Worm (Caenorhabditis elegans) whole organism, young adult: Measurements from ENCODE around the gene F02D8.1.
A peak's percentile ranks its signal among the peaks of the same experiment; 100 is the strongest.

Experiments used
- B0261.1 ChIP-seq: sonication (generic microtip); optimal IDR thresholded peaks from 2 replicates; lab custom pipeline; 2016; ENCODE audit warnings: mild to moderate bottlenecking, missing genetic modification characterization, moderate library complexity, missing compliant biosample characterization
- B0336.3 ChIP-seq: fragments of 200-800 bp; sonication (Bioruptor generic); IDR thresholded peaks from 2 replicates; pipeline ENCODE4 v1.3.6; 2022; ENCODE audit warnings: missing genetic modification characterization, missing compliant biosample characterization
- C06A6.2 ChIP-seq: fragments of 200-800 bp; sonication (Bioruptor generic); conservative IDR thresholded peaks from 2 replicates; pipeline ENCODE4 v1.3.6; 2022; ENCODE audit warnings: missing genetic modification characterization, missing compliant biosample characterization
- F10E7.11 ChIP-seq: sonication (generic microtip); optimal IDR thresholded peaks from 2 replicates; lab custom pipeline; 2017; ENCODE audit warnings: mild to moderate bottlenecking, missing genetic modification characterization, moderate library complexity, missing compliant biosample characterization
- F22D6.2 ChIP-seq: sonication (generic microtip); optimal IDR thresholded peaks from 2 replicates; lab custom pipeline; 2016; ENCODE audit warnings: mild to moderate bottlenecking, missing genetic modification characterization, missing compliant biosample characterization
- F33H1.4 ChIP-seq: fragments of 200-800 bp; sonication (Bioruptor generic); IDR thresholded peaks from 2 replicates; pipeline ENCODE4 v1.3.6; 2022; ENCODE audit warnings: missing genetic modification reagents, missing genetic modification characterization, missing compliant biosample characterization
- F39B2.1 ChIP-seq: fragments of 200-800 bp; sonication (Bioruptor generic); IDR thresholded peaks from 2 replicates; pipeline ENCODE4 v1.3.6; 2022; ENCODE audit warnings: missing genetic modification reagents, missing genetic modification characterization, missing compliant biosample characterization
- F49E8.2 ChIP-seq: sonication (generic microtip); optimal IDR thresholded peaks from 3 replicates; lab custom pipeline; 2017; ENCODE audit warnings: missing genetic modification characterization, mild to moderate bottlenecking, missing compliant biosample characterization, antibody characterized with exemption, moderate library complexity; ENCODE audit not compliant: insufficient read depth
- F52B5.7 ChIP-seq: sonication (generic microtip); optimal IDR thresholded peaks from 2 replicates; lab custom pipeline; 2016; ENCODE audit warnings: mild to moderate bottlenecking, missing genetic modification characterization, missing compliant biosample characterization
- K12H6.12 ChIP-seq: fragments of 200-800 bp; sonication (Bioruptor generic); optimal IDR thresholded peaks from 2 replicates; lab custom pipeline; 2018; ENCODE audit warnings: mild to moderate bottlenecking, missing genetic modification characterization, missing compliant biosample characterization
- T07F8.4 ChIP-seq: sonication (generic microtip); optimal IDR thresholded peaks from 2 replicates; lab custom pipeline; 2016; ENCODE audit warnings: mild to moderate bottlenecking, missing genetic modification characterization, moderate library complexity, missing compliant biosample characterization
- T26A5.8 ChIP-seq: sonication (generic microtip); optimal IDR thresholded peaks from 2 replicates; lab custom pipeline; 2016; ENCODE audit warnings: missing genetic modification characterization, missing compliant biosample characterization
- Y53F4B.3 ChIP-seq: fragments of 200-800 bp; sonication (Bioruptor generic); IDR thresholded peaks from 2 replicates; pipeline ENCODE4 v1.3.6; 2022; ENCODE audit warnings: missing genetic modification reagents, missing genetic modification characterization, missing compliant biosample characterization
- Y79H2A.3 ChIP-seq: fragments of 200-800 bp; sonication (Bioruptor generic); conservative IDR thresholded peaks from 2 replicates; pipeline ENCODE4 v1.3.6; 2022; ENCODE audit warnings: missing genetic modification reagents, missing genetic modification characterization, missing compliant biosample characterization
- atf-7 ChIP-seq: sonication (generic microtip); optimal IDR thresholded peaks from 2 replicates; lab custom pipeline; 2017; ENCODE audit warnings: mild to moderate bottlenecking, missing genetic modification characterization, missing compliant biosample characterization
- athp-1 ChIP-seq: sonication (generic microtip); optimal IDR thresholded peaks from 2 replicates; lab custom pipeline; 2017; ENCODE audit warnings: mild to moderate bottlenecking, missing genetic modification characterization, missing compliant biosample characterization
- attf-3 ChIP-seq: fragments of 200-800 bp; sonication (Bioruptor generic); conservative IDR thresholded peaks from 2 replicates; pipeline ENCODE4 v1.3.6; 2022; ENCODE audit warnings: missing genetic modification reagents, missing genetic modification characterization, missing compliant biosample characterization
- attf-5 ChIP-seq: fragments of 200-800 bp; sonication (Bioruptor generic); optimal IDR thresholded peaks from 2 replicates; lab custom pipeline; 2018; ENCODE audit warnings: mild to moderate bottlenecking, missing genetic modification characterization, missing compliant biosample characterization
- attf-6 ChIP-seq: fragments of 200-800 bp; sonication (Bioruptor generic); IDR thresholded peaks from 2 replicates; pipeline ENCODE4 v1.3.6; 2022; ENCODE audit warnings: missing genetic modification reagents, missing genetic modification characterization, missing compliant biosample characterization
- bed-1 ChIP-seq: fragments of 200-800 bp; sonication (Bioruptor generic); IDR thresholded peaks from 2 replicates; pipeline ENCODE4 v1.3.6; 2022; ENCODE audit warnings: missing genetic modification reagents, missing genetic modification characterization, missing compliant biosample characterization
- bed-2 ChIP-seq: fragments of 200-800 bp; sonication (Bioruptor generic); IDR thresholded peaks from 2 replicates; pipeline ENCODE4 v1.3.6; 2022; ENCODE audit warnings: missing genetic modification reagents, missing genetic modification characterization, missing compliant biosample characterization
- ccch-3 ChIP-seq: fragments of 200-800 bp; sonication (Bioruptor generic); optimal IDR thresholded peaks from 2 replicates; lab custom pipeline; 2018; ENCODE audit warnings: mild to moderate bottlenecking, missing genetic modification characterization, missing compliant biosample characterization
- cebp-1 ChIP-seq, 2 experiments: fragments of 200-800 bp in 1 of 2; sonication (Bioruptor generic) in 1 of 2; sonication (generic microtip) in 1 of 2; IDR thresholded peaks in 1 of 2; optimal IDR thresholded peaks in 1 of 2; 2 replicates each; pipeline versions ENCODE4 v1.3.6 to Lab custom; 2017 to 2022; ENCODE audit warnings: missing compliant biosample characterization in 2 of 2, missing genetic modification characterization in 2 of 2, mild to moderate bottlenecking in 1 of 2, missing genetic modification reagents in 1 of 2, moderate library complexity in 1 of 2
- ceh-100 ChIP-seq: fragments of 200-800 bp; sonication (Bioruptor generic); IDR thresholded peaks from 2 replicates; pipeline ENCODE4 v1.3.6; 2022; ENCODE audit warnings: missing genetic modification reagents, missing genetic modification characterization, missing compliant biosample characterization
- ceh-58 ChIP-seq: fragments of 200-800 bp; sonication (Bioruptor generic); IDR thresholded peaks from 2 replicates; pipeline ENCODE4 v1.3.6; 2022; ENCODE audit warnings: missing genetic modification characterization, missing compliant biosample characterization
- chd-7 ChIP-seq: sonication (generic microtip); optimal IDR thresholded peaks from 2 replicates; lab custom pipeline; 2016; ENCODE audit warnings: mild to moderate bottlenecking, missing genetic modification characterization, moderate library complexity, missing compliant biosample characterization
- die-1 ChIP-seq: sonication (generic microtip); optimal IDR thresholded peaks from 2 replicates; lab custom pipeline; 2016; ENCODE audit warnings: missing genotype, mild to moderate bottlenecking, missing genetic modification characterization, missing compliant biosample characterization
- dpl-1 ChIP-seq: fragments of 150-350 bp; optimal IDR thresholded peaks from 2 replicates; lab custom pipeline; 2014; ENCODE audit warnings: missing biosample characterization, missing genetic modification reagents, missing genetic modification characterization
- hmg-1.2 ChIP-seq: fragments of 200-800 bp; sonication (Bioruptor generic); IDR thresholded peaks from 2 replicates; pipeline ENCODE4 v1.3.6; 2022; ENCODE audit warnings: missing genetic modification reagents, missing genetic modification characterization, missing compliant biosample characterization
- hsf-1 ChIP-seq: fragments of 200-800 bp; sonication (Bioruptor generic); IDR thresholded peaks from 2 replicates; pipeline ENCODE4 v1.3.6; 2022; ENCODE audit warnings: missing genetic modification reagents, missing genetic modification characterization, missing compliant biosample characterization
- let-526 ChIP-seq: fragments of 200-800 bp; sonication (Bioruptor generic); IDR thresholded peaks from 2 replicates; pipeline ENCODE4 v1.3.6; 2022; ENCODE audit warnings: missing genetic modification reagents, missing genetic modification characterization, missing compliant biosample characterization
- lin-40 ChIP-seq: sonication (generic microtip); optimal IDR thresholded peaks from 2 replicates; lab custom pipeline; 2016; ENCODE audit warnings: missing genetic modification characterization, mild to moderate bottlenecking, missing compliant biosample characterization, missing genotype, missing genetic modification reagents
- lsl-1 ChIP-seq: fragments of 200-800 bp; sonication (Bioruptor generic); optimal IDR thresholded peaks from 2 replicates; lab custom pipeline; 2018; ENCODE audit warnings: mild to moderate bottlenecking, missing genetic modification characterization, moderate library complexity, missing compliant biosample characterization
- mcd-1 ChIP-seq: fragments of 200-800 bp; sonication (Bioruptor generic); IDR thresholded peaks from 2 replicates; pipeline ENCODE4 v1.3.6; 2022; ENCODE audit warnings: missing genetic modification reagents, missing genetic modification characterization, missing compliant biosample characterization
- nfya-1 ChIP-seq: sonication (generic microtip); optimal IDR thresholded peaks from 2 replicates; lab custom pipeline; 2017; ENCODE audit warnings: antibody characterized with exemption, missing compliant biosample characterization, missing genetic modification characterization, borderline replicate concordance; ENCODE audit not compliant: insufficient read depth
- nhr-120 ChIP-seq: fragments of 200-800 bp; sonication (Bioruptor generic); IDR thresholded peaks from 2 replicates; pipeline ENCODE4 v1.3.6; 2022; ENCODE audit warnings: missing genetic modification characterization, missing compliant biosample characterization
- nhr-179 ChIP-seq: sonication (generic microtip); optimal IDR thresholded peaks from 2 replicates; lab custom pipeline; 2016; ENCODE audit warnings: mild to moderate bottlenecking, missing genetic modification characterization, missing compliant biosample characterization
- pbrm-1 ChIP-seq: fragments of 200-800 bp; sonication (Bioruptor generic); IDR thresholded peaks from 2 replicates; pipeline ENCODE4 v1.3.6; 2022; ENCODE audit warnings: missing genetic modification reagents, missing genetic modification characterization, missing compliant biosample characterization
- rec-8 ChIP-seq, 2 experiments: sonication (generic microtip); optimal IDR thresholded peaks; 2 replicates each; lab custom pipeline; 2016; ENCODE audit warnings: mild to moderate bottlenecking in 2 of 2, missing genetic modification characterization in 2 of 2, missing genetic modification reagents in 2 of 2, missing genotype in 2 of 2, missing biosample characterization in 1 of 2, missing compliant biosample characterization in 1 of 2, moderate library complexity in 1 of 2
- sdz-38 ChIP-seq: sonication (generic microtip); optimal IDR thresholded peaks from 2 replicates; lab custom pipeline; 2016; ENCODE audit warnings: missing genotype, missing genetic modification characterization, missing compliant biosample characterization
- snpc-1.1 ChIP-seq: sonication (generic microtip); optimal IDR thresholded peaks from 2 replicates; lab custom pipeline; 2017; ENCODE audit warnings: missing genetic modification characterization, mild to moderate bottlenecking, missing compliant biosample characterization, antibody characterized with exemption, moderate library complexity, missing genotype, missing genetic modification reagents; ENCODE audit not compliant: insufficient read depth
- snpc-1.3 ChIP-seq: sonication (generic microtip); optimal IDR thresholded peaks from 2 replicates; lab custom pipeline; 2017; ENCODE audit warnings: missing genetic modification characterization, mild to moderate bottlenecking, missing compliant biosample characterization, antibody characterized with exemption, moderate library complexity, missing genotype, missing genetic modification reagents; ENCODE audit not compliant: insufficient read depth
- xnd-1 ChIP-seq: sonication (generic microtip); optimal IDR thresholded peaks from 2 replicates; lab custom pipeline; 2016; ENCODE audit warnings: missing genotype, missing genetic modification reagents, missing genetic modification characterization, missing compliant biosample characterization
- zfh-2 ChIP-seq: fragments of 200-800 bp; sonication (Bioruptor generic); conservative IDR thresholded peaks from 2 replicates; pipeline ENCODE4 v1.3.6; 2022; ENCODE audit warnings: missing genetic modification reagents, missing genetic modification characterization, missing compliant biosample characterization
- ztf-28 ChIP-seq: fragments of 200-800 bp; sonication (Bioruptor generic); IDR thresholded peaks from 2 replicates; pipeline ENCODE4 v1.3.6; 2022; ENCODE audit warnings: missing genetic modification reagents, missing genetic modification characterization, missing compliant biosample characterization
- ztf-6 ChIP-seq: fragments of 200-800 bp; sonication (Bioruptor generic); IDR thresholded peaks from 2 replicates; pipeline ENCODE4 v1.3.6; 2022; ENCODE audit warnings: missing genetic modification reagents, missing genetic modification characterization, missing compliant biosample characterization

F02D8.1 gene

DNA sequence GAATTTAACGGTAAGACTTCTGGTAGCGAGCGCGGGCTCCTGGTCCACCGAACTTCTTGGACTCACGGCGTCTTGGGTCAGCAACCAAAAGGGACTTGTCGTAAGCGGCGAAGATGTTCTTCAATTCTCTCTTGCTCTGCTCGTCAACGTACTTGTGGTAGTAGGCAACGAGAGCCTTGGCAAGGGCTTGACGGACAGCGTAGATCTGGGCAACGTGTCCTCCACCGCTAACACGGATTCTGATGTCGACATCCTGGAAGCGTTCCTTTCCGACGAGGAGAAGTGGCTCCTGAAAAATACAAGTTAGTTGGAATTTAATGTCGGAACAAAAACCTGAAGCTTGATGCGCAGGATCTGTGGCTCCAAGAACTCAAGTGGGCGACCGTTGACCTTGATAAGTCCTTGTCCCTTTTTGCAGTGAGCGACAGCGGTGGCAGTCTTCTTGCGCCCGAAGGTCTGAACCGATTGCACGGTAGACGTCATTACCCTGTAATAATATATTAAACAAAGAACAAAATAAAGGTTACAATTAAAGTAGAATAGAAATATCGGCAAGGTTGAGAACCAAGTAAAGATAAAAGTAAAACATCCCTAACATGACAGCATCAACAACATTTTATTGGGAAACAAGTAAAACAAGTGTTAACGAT lies 21.7 kb upstream of the F02D8.1 start, which contains the start of gene rps-16 (continued):
- TF ChIP-seq Y79H2A.3 (GFP tag; lab: Robert Waterston, UW): no peak
- TF ChIP-seq bed-1 (GFP tag; lab: Robert Waterston, UW): no peak
- TF ChIP-seq nfya-1 (tag; lab: Kevin White, UChicago): no peak
- no peak for TF ChIP-seq ztf-6 (GFP tag; lab: Robert Waterston, UW)
- peak; percentile 79 for TF ChIP-seq T26A5.8 (tag; lab: Kevin White, UChicago)
- TF ChIP-seq sdz-38 (tag; lab: Kevin White, UChicago): no peak
- TF ChIP-seq nhr-120 (GFP tag; lab: Robert Waterston, UW): no peak
- no peak for TF ChIP-seq F52B5.7
- no peak for TF ChIP-seq dpl-1 (GFP tag; lab: Kevin White, UChicago)
- no peak for TF ChIP-seq attf-3 (GFP tag; lab: Robert Waterston, UW)
- TF ChIP-seq ztf-28 (GFP tag; lab: Robert Waterston, UW): no peak
- no peak for TF ChIP-seq T07F8.4 (tag; lab: Kevin White, UChicago)
- TF ChIP-seq lin-40 (tag; lab: Kevin White, UChicago): no peak
- peak; percentile 65 for TF ChIP-seq snpc-1.3 (tag; lab: Kevin White, UChicago)
- TF ChIP-seq zfh-2 (GFP tag; lab: Robert Waterston, UW): peak; percentile 63; the same call in 1 of the 2 replicates
- peak; percentile 15 for TF ChIP-seq die-1 (tag; lab: Kevin White, UChicago)
- no peak for TF ChIP-seq pbrm-1
- TF ChIP-seq cebp-1 (GFP tag; IDR thresholded peaks at IDR 0.05; lab: Robert Waterston, UW): no peak
- peak; percentile 40 for TF ChIP-seq cebp-1 (tag; optimal IDR thresholded peaks at IDR 0.05; lab: Kevin White, UChicago)
- peak in 1 of 2 experiments; percentile 13 for TF ChIP-seq rec-8 (tag; optimal IDR thresholded peaks at IDR 0.05; lab: Kevin White, UChicago)
- TF ChIP-seq athp-1 (tag; lab: Kevin White, UChicago): peak; percentile 66
- no peak for TF ChIP-seq let-526 (GFP tag; lab: Robert Waterston, UW)
- TF ChIP-seq K12H6.12 (tag; lab: Kevin White, UChicago): no peak
- TF ChIP-seq ccch-3 (GFP tag; lab: Kevin White, UChicago): no peak
- peak; percentile 67 for TF ChIP-seq mcd-1 (GFP tag; lab: Robert Waterston, UW)
- peak; percentile 81 for TF ChIP-seq ceh-100 (GFP tag; lab: Robert Waterston, UW)
- peak; percentile 75; the same call in 1 of the 2 replicates for TF ChIP-seq F39B2.1 (GFP tag; lab: Robert Waterston, UW)
- TF ChIP-seq bed-2 (GFP tag; lab: Robert Waterston, UW): 0 out of 2 replicates have a peak, but pooled peaks have one; percentile 31
- TF ChIP-seq xnd-1 (tag; lab: Kevin White, UChicago): peak; percentile 9
- TF ChIP-seq C06A6.2 (GFP tag; lab: Robert Waterston, UW): no peak
- no peak for TF ChIP-seq F33H1.4
- peak; percentile 79; the same call in 1 of the 2 replicates for TF ChIP-seq B0336.3 (GFP tag; lab: Robert Waterston, UW)
- TF ChIP-seq lsl-1: no peak
- no peak for TF ChIP-seq Y53F4B.3 (GFP tag; lab: Robert Waterston, UW)
- peak; percentile 62 for TF ChIP-seq atf-7 (tag; lab: Kevin White, UChicago)
- peak; percentile 21 for TF ChIP-seq F10E7.11
- TF ChIP-seq F49E8.2 (tag; lab: Kevin White, UChicago): peak; percentile 25
- no peak for TF ChIP-seq F22D6.2
- TF ChIP-seq chd-7 (tag; lab: Kevin White, UChicago): peak; percentile 65
- TF ChIP-seq B0261.1 (tag; lab: Kevin White, UChicago): no peak
- TF ChIP-seq attf-5 (GFP tag; lab: Kevin White, UChicago): no peak
- TF ChIP-seq ceh-58 (GFP tag; lab: Robert Waterston, UW): 0 out of 2 replicates have a peak, but pooled peaks have one; percentile 85
- no peak for TF ChIP-seq nhr-179 (tag; lab: Kevin White, UChicago)
- peak; percentile 81 for TF ChIP-seq hsf-1 (GFP tag; lab: Robert Waterston, UW)
- TF ChIP-seq attf-6 (GFP tag; lab: Robert Waterston, UW): peak; percentile 77
- TF ChIP-seq hmg-1.2: peak; percentile 27; the same call in 1 of the 2 replicates
- TF ChIP-seq snpc-1.1: peak; percentile 49
